Fruit fly (Drosophila melanogaster): Measurements from ENCODE around the gene Cisd2.

dm6 chr3R:29202418-29202817 lies 20.8 kb downstream of the Cisd2 start, which contains the start of gene Mesh1:
- TF ChIP-seq psq (optimal IDR thresholded peaks at IDR 0.05), result no peak
- TF ChIP-seq h (optimal IDR thresholded peaks at IDR 0.05), result no peak
- TF ChIP-seq ttk (optimal IDR thresholded peaks at IDR 0.05), result no peak
- no peak for TF ChIP-seq insv (optimal IDR thresholded peaks at IDR 0.05)
- TF ChIP-seq Myc (optimal IDR thresholded peaks at IDR 0.05), result no peak

All from Kc167 (cell line).